Worm (Caenorhabditis elegans): ENCODE results near the gene ZK105.14.
A peak's percentile ranks its signal among the peaks of the same experiment; 100 is the strongest.

- TF ChIP-seq ama-1 (optimal IDR thresholded peaks at IDR 0.05) (no peak), flt-1 (GFP tag; IDR thresholded peaks at IDR 0.05) (no peak), hnd-1 (tag; optimal IDR thresholded peaks at IDR 0.05) (no peak), B0310.2 (tag; optimal IDR thresholded peaks at IDR 0.05) (no peak), tbx-37 (GFP tag; conservative IDR thresholded peaks at IDR 0.05) (no peak), hmbx-1 (tag; optimal IDR thresholded peaks at IDR 0.05) (no peak), tbx-11 (GFP tag; IDR thresholded peaks at IDR 0.05) (no peak), scrt-1 (GFP tag; IDR thresholded peaks at IDR 0.05) (no peak), ets-7 (tag; optimal IDR thresholded peaks at IDR 0.05) (peak; percentile 88), aly-1 (tag; optimal IDR thresholded peaks at IDR 0.05) (no peak), ceh-36 (tag; optimal IDR thresholded peaks at IDR 0.05) (no peak), pes-1 (GFP tag; IDR thresholded peaks at IDR 0.05) (no peak)
Measured at ce11 chrV:7747987-7748607, 26.3 kb upstream of the ZK105.14 start.
